Fruit fly (Drosophila melanogaster) S2 (cell line): Measurements from ENCODE around the gene CG4511.

ENCODE experiments used
- CG8478 ChIP-seq: fragments of >200 bp; optimal IDR thresholded peaks from 2 replicates; lab custom pipeline; 2018
- CTCF ChIP-seq, 2 experiments: fragments of >200 bp; optimal IDR thresholded peaks; 2 replicates each; lab custom pipeline; 2018

The CG4511 gene

DNA sequence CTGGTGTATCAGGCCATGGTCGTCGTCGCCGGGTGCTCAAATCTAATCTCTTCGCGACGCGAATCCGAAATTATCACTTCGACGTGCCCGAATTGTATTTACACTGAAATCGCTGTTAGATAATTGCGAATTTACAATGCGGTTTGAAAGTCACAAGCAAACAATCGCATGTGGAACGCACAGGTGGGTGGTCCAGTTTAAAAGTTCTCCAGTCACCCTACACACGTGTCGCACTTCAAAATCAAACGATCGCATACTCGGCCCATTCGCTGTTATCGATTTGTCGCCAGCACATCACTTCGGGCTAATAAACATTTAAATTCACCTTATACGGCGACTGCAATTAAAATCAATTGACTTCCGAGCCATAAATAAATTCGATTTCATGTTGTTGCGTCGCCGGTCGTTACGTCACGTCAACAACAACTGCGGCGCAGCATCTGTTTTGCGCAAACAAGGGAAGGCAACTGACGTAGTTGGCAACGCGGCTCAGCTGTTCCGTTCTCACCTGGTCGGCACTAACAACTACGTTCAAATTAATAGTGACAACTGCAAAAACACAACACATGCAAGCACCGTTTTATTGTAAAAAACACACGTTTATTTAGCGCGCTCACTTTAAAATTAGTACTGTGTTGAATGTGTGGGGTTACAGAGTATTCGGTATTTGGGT is 8.6 kb downstream of the CG4511 start, which contains the start of gene CG6574:
Gene CG6574 (minus strand): TSS at position 216 of the 673 bp plus-strand sequence.
- no peak for TF ChIP-seq CTCF (optimal IDR thresholded peaks at IDR 0.05; lab: Kevin White, UChicago)
- TF ChIP-seq CG8478 = no peak

DNA sequence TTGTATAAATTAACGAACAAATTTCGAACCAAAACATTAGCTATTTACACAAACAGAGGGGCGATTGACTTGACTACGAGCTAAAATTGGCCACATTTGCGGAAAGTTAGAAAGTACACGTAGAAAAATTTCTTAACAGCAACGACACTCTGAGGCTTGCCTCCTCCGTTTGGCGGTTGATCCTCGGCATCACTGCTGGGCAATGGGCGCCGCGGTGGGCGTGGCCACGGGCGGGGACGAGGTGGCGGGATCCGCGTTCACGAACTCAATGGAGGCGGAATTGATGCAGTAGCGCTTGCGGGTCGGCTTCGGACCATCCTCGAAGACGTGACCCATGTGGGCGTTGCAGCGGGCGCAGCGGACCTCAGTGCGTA is 9.1 kb downstream of the CG4511 start:
- no peak for TF ChIP-seq CTCF (optimal IDR thresholded peaks at IDR 0.05; lab: Kevin White, UChicago)
- TF ChIP-seq CG8478 = no peak

DNA sequence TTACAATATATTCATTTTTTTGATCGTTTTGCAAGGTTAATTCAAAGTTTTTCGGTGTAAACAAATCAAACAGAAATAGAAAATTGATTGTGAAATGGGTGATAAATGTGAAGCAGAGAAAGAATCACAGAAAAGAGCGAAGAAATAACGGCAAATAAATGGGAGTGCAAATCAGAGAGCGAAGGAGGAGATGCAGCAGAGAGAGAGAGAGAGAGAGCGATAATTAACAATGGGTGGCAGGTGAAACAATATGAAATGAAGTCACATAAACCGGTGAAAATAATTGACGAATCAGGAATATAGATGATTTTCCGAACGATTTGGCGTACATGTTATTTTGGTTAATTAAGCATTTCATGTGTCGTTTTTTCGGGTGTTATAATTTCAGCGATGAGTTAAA is 9.7 kb downstream of the CG4511 start:
- no peak for TF ChIP-seq CG8478
- TF ChIP-seq CTCF (optimal IDR thresholded peaks at IDR 0.05; lab: Kevin White, UChicago) = no peak

DNA sequence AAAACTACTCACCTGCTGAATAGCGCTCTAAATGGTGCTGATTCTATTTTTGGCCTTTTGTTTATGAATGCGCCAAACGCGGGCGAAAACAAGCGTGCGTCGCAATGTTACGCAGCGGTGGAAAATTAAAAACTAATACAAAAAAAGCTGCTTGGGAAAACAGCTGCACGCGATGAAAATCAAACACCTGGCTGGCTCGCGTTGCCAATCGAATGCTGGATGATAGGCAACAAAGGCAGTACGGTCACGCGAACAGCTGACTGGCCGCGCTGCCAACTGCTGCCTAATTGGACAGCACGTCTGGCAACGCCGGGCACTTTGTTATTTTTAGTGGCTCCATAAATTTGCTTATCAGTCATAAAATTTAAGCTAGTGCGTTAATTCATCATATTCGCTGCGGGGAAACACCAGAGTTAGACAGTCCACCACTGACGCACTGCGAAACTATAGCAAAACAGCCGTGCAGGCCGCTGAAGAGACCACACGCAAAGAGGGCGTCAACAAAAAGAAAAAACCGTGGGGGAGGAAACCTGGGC is 14.2 kb downstream of the CG4511 start, which contains the start of the genes SelR and Tsp86D:
Gene SelR (minus strand): TSS at position 216 of the 536 bp plus-strand sequence.
Gene Tsp86D (plus strand): TSS at position 282 of the 536 bp plus-strand sequence.
- TF ChIP-seq CTCF (optimal IDR thresholded peaks at IDR 0.05; lab: Kevin White, UChicago) (peak; percentile 42 to 44), CG8478 (no peak)

DNA sequence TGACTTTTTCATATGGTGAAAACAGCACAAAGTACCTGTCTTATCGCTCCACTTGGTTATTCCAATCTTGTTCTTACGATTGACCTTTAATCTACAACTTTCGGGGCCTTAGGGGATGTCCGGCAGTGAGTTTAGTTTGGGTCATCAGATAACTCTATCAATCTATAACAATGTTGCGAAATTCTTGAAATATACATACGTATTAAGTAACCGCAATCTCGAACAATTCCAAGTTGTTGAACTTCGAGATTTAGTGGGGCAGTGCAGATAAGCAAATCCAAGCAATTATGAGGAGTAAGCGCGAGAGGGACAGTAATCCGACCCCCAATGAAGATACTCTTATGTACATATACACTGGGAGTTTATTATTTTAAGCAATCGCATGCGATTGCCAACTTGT is 16.3 kb downstream of the CG4511 start:
- TF ChIP-seq CTCF (optimal IDR thresholded peaks at IDR 0.05; lab: Kevin White, UChicago) (no peak), CG8478 (no peak)

DNA sequence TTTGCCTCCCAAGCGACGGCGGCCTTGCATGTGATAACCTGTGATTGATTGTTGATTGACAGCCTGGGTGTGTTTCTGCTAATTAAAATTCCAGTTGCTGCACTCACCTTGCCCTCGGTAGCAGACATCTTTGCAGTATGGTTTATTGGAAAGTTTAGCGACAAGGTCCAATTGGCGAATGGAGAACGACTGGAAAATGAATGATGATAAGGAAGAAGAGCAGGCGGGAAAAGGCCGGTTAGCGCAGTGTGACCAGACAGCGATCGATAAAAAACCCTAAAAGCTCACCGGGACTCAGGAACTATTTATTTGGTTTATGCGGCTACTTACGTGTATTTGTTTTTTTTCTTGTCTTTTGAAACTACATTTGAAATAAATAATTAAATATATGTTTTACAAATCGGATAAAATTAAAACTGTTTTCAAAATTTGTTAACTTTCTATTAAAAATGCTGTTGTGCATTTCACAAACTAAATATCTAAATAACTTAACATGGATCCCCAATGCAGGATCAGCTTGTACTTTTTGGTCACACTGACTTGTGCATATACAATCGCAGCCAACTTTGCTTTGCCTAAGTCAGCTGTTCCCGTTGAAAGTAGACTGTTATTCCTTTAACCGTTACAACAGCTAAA is 18.0 kb downstream of the CG4511 start, which contains the start of gene Fdh:
Gene Fdh (minus strand): TSS at position 234 of the 636 bp plus-strand sequence.
- no peak for TF ChIP-seq CG8478
- no peak for TF ChIP-seq CTCF (optimal IDR thresholded peaks at IDR 0.05; lab: Kevin White, UChicago)

DNA sequence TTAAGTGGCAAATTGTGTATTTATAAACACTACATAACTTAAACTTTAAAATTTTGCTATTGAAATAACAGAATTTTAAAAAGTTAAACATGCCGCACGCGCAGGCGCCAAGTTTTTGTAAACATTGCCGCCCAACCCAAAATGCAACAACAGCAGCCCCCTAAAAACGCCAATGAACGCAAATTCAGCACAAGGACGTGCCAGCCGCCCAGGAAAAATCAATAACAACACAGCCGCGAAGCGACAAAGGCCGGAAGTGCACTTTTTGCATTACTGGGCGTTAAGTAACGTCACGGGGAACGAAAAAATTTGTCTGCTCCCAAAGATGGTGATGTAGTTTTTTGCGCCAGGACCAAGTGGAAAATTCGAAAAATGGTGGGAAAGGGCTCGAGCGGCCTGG is 18.5 kb downstream of the CG4511 start, which contains the start of gene CG4596:
Gene CG4596 (plus strand): TSS at position 219 of the 400 bp plus-strand sequence.
- TF ChIP-seq CG8478 (no peak), CTCF (optimal IDR thresholded peaks at IDR 0.05; lab: Kevin White, UChicago) (no peak)

DNA sequence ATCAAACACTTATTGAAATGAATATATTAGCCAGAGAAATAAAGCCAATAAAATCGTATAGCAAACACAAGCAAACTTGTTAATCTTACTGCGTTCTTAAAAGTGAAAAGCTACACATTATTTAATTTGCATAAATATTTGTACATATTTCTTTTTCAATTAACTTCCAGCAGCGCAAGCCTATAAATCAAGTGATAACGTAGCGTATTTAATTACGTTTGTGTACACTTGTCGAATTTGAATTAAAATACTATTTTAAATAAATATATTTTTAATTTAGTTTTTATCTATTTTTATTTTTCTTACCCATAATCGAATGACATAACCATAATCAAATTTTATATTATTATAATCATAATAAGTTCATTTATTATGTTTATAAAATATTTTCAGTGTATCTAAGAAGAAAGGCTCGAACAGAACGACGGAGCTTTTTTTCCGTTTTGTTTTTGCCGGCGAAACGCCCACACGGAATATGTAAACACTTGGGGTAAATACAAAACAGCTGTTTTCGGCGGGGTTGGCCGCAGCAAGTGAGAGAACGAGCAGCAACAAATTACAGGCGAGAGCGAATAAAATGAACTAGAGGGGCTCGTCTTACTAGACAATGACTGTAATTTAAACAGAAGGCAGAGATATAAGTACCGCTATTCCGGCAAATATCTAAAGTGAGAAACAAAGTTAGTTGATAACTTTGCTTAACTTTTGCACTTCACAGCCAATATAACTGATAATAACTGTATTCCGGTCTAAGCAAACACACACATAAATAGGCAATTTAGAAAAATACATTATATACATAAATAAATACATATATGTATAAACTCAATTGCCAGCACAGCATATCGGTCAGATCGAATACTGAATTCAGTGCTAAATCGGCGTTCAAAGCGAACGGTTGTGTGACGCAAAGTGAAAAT is 21.5 kb downstream of the CG4511 start, which contains the start of gene Sodh2:
Gene Sodh2 (plus strand): TSS at position 870 of the 920 bp plus-strand sequence.
- TF ChIP-seq CG8478 = no peak
- no peak for TF ChIP-seq CTCF (optimal IDR thresholded peaks at IDR 0.05; lab: Kevin White, UChicago)

DNA sequence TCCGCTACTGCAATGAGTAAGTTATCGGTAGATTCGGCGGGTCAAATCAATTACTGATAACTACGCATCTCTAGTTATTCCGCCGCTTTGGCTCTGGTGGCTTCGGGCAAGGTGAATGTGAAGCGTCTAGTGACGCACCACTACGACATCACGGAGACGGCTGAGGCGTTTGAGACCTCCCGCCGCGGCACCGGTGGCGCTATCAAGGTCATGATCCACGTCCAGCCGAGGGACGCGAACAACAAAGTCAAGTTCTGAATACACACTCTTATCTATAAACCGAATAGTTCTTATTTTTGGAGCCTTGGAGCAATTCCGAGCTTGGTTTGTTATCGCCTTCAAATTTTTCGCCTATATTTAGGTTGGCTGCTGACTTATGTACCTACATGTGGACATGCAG is 23.5 kb downstream of the CG4511 start:
- TF ChIP-seq CG8478 = no peak
- TF ChIP-seq CTCF (optimal IDR thresholded peaks at IDR 0.05; lab: Kevin White, UChicago) = no peak

DNA sequence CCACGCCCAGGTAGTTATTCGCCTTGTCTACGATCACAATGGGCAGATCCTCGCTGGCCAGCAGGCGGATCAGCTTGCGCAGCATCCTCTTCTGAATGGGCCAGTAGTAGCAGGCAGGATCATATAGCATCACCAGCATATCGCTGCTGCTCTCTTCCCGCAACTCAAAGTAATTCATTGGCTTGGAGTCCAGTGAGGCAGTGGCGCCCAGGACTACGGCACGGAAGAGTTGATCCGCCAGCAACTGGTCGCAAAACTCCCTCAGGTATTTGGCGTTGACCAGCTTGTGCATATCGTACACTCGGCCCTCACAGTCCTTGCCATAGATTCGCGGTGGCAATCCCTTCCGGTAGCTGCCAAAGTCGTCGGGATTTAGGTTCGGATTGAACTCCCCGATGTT is 24.3 kb downstream of the CG4511 start:
- TF ChIP-seq CTCF (optimal IDR thresholded peaks at IDR 0.05; lab: Kevin White, UChicago) (no peak), CG8478 (no peak)

DNA sequence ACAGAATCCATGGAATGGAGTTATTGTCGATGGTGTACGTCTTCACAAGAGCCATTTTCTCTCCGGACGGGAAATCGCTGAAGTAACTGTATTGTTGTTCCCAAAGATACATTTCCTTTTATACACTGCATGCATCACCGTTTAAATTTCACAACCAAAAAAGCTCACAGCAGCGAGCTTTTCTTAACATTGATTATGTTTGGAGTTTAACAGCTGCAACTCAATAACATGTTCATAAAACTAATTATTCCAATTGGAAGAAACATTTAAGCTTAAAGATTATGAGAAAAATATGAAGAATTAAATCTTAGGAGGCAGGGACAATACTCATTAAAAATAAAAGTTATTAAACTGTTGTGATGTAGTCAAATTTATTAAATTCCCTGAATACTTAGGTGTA is 24.9 kb downstream of the CG4511 start, which contains the start of gene CG14695:
Gene CG14695 (minus strand): TSS at position 101 of the 400 bp plus-strand sequence.
- TF ChIP-seq CG8478 (no peak), CTCF (optimal IDR thresholded peaks at IDR 0.05; lab: Kevin White, UChicago) (no peak)

DNA sequence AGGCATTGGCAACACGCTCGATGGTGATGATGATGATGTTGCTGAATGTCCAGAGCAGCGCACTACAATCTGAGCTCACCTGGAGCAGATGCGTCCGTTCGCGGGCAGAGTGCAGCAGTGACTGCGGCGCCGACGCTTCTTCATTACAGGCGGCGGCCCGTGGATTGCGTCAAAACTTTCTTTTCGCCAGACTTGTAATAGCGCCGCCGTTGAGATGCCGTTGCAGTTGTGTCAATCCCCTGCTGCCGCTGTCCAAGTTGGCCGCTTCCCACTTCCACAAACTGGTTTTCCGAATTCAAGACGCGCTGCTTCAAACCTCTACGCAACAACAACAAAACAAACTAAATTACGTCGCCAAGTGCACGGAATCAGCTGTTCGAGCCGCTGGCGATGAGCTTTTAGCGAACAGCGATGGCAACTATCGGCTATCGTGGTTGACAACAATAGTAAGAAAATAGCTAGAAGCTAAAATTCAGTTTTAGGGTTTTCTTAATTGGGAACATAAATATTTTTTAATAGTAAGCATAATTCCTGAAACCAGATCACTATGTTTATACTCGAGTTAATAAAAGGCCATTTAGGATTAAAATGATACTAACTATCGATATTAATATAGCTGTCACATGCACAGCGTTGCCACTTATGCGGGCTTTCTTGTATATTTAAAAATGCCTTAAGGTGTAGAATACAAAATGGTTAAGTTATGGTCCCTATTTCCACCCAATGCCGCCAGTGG is 27.7 kb downstream of the CG4511 start, which contains the start of gene Tpc1:
Gene Tpc1 (minus strand): TSS at position 365 of the 736 bp plus-strand sequence.
- TF ChIP-seq CTCF (optimal IDR thresholded peaks at IDR 0.05; lab: Kevin White, UChicago) = no peak
- no peak for TF ChIP-seq CG8478

DNA sequence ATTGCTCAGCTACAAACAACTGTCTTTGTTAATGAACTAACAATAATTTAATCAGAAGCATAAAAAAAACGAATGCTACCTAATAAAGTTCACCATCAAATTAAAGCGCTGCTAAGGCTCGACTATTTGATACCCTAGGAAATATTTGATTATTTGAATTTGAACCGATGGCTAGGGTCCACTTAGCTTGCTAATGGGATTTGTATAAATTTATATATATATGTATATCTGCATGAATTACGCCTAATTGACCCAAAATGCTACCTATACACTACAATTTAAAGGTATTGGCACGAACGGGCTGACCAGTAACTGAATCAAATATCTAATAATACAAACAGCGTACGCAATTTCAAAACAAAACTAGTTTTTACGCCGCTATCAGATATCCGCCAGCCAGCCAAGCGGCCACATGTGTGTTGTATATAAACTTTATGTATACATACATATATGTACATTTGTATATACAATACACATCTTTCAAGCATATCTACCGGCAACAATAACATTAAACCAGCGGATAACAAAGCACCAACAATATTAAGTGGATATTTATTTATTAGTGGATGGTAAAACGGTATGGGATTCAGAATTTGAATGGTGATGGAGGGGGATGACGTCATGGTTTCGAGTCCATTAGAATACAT is 29.9 kb downstream of the CG4511 start:
- TF ChIP-seq CTCF (optimal IDR thresholded peaks at IDR 0.05; lab: Kevin White, UChicago) (no peak), CG8478 (no peak)
